Worm (Caenorhabditis elegans) whole organism, late embryonic: Measurements from ENCODE around the gene R03G5.6.

ENCODE experiments used
- C38D4.7 ChIP-seq: fragments of 200-800 bp; sonication (Bioruptor generic); optimal IDR thresholded peaks from 2 replicates; lab custom pipeline; 2018; ENCODE audit warnings: mild to moderate bottlenecking, missing genetic modification characterization, moderate library complexity, missing compliant biosample characterization
- K02D7.2 ChIP-seq: sonication (generic microtip); optimal IDR thresholded peaks from 2 replicates; lab custom pipeline; 2017; ENCODE audit warnings: mild to moderate bottlenecking, missing genetic modification characterization, missing compliant biosample characterization
- K09A11.1 ChIP-seq: sonication (generic microtip); optimal IDR thresholded peaks from 2 replicates; lab custom pipeline; 2017; ENCODE audit warnings: antibody characterized with exemption, mild to moderate bottlenecking, missing genetic modification characterization, missing compliant biosample characterization; ENCODE audit not compliant: insufficient read depth
- Y22D7AL.16 ChIP-seq: sonication (generic microtip); optimal IDR thresholded peaks from 2 replicates; lab custom pipeline; 2016; ENCODE audit warnings: missing genetic modification characterization, missing compliant biosample characterization
- ahr-1 ChIP-seq: sonication (generic microtip); optimal IDR thresholded peaks from 2 replicates; lab custom pipeline; 2016; ENCODE audit warnings: missing genetic modification characterization, missing compliant biosample characterization
- ama-1 ChIP-seq: fragments of 150-350 bp; optimal IDR thresholded peaks from 2 replicates; lab custom pipeline; 2014
- ceh-19 ChIP-seq: fragments of 200-800 bp; sonication (Bioruptor generic); optimal IDR thresholded peaks from 2 replicates; lab custom pipeline; 2018; ENCODE audit warnings: mild to moderate bottlenecking, missing genetic modification characterization, missing compliant biosample characterization
- ceh-22 ChIP-seq: sonication (generic microtip); optimal IDR thresholded peaks from 2 replicates; lab custom pipeline; 2017; ENCODE audit warnings: missing biosample characterization, missing genetic modification characterization
- ceh-24 ChIP-seq: sonication (generic microtip); optimal IDR thresholded peaks from 2 replicates; lab custom pipeline; 2016; ENCODE audit warnings: mild to moderate bottlenecking, missing genetic modification characterization, missing compliant biosample characterization
- ceh-45 ChIP-seq: fragments of 200-800 bp; sonication (Bioruptor generic); IDR thresholded peaks from 2 replicates; pipeline ENCODE4 v1.3.6; 2022; ENCODE audit warnings: missing genetic modification reagents, missing genetic modification characterization, missing compliant biosample characterization
- ceh-48 ChIP-seq: sonication (generic microtip); optimal IDR thresholded peaks from 2 replicates; lab custom pipeline; 2016; ENCODE audit warnings: missing genetic modification characterization, inconsistent platforms, missing compliant biosample characterization
- ceh-6 ChIP-seq: fragments of 200-800 bp; sonication (Bioruptor generic); optimal IDR thresholded peaks from 2 replicates; lab custom pipeline; 2018; ENCODE audit warnings: mild to moderate bottlenecking, missing genetic modification characterization, missing compliant biosample characterization
- ceh-9 ChIP-seq: sonication (generic microtip); optimal IDR thresholded peaks from 2 replicates; lab custom pipeline; 2016; ENCODE audit warnings: mild to moderate bottlenecking, missing genetic modification characterization, inconsistent platforms, missing compliant biosample characterization
- dmd-4 ChIP-seq: sonication (generic microtip); optimal IDR thresholded peaks from 2 replicates; lab custom pipeline; 2016; ENCODE audit warnings: borderline replicate concordance, missing genetic modification characterization, missing compliant biosample characterization
- elt-4 ChIP-seq: sonication (generic microtip); optimal IDR thresholded peaks from 2 replicates; lab custom pipeline; 2016; ENCODE audit warnings: missing genetic modification characterization, missing compliant biosample characterization
- eyg-1 ChIP-seq: sonication (generic microtip); optimal IDR thresholded peaks from 2 replicates; lab custom pipeline; 2016; ENCODE audit warnings: missing genotype, missing genetic modification characterization, missing compliant biosample characterization
- fax-1 ChIP-seq: sonication (generic microtip); optimal IDR thresholded peaks from 2 replicates; lab custom pipeline; 2016; ENCODE audit warnings: missing genotype, missing genetic modification characterization, missing compliant biosample characterization
- gmeb-2 ChIP-seq: sonication (generic microtip); optimal IDR thresholded peaks from 2 replicates; lab custom pipeline; 2016; ENCODE audit warnings: missing genetic modification characterization, inconsistent platforms, missing compliant biosample characterization
- hlh-13 ChIP-seq: fragments of 200-800 bp; sonication (Bioruptor generic); optimal IDR thresholded peaks from 2 replicates; lab custom pipeline; 2018; ENCODE audit warnings: mild to moderate bottlenecking, missing genetic modification characterization, missing compliant biosample characterization
- hlh-30 ChIP-seq: sonication (generic microtip); optimal IDR thresholded peaks from 2 replicates; lab custom pipeline; 2017; ENCODE audit warnings: antibody characterized with exemption, missing genetic modification characterization, missing compliant biosample characterization; ENCODE audit not compliant: insufficient read depth
- hlh-8 ChIP-seq: sonication (generic microtip); optimal IDR thresholded peaks from 2 replicates; lab custom pipeline; 2016; ENCODE audit warnings: missing genotype, missing genetic modification characterization, missing compliant biosample characterization
- lin-11 ChIP-seq: fragments of 200-800 bp; sonication (Bioruptor generic); optimal IDR thresholded peaks from 2 replicates; lab custom pipeline; 2018; ENCODE audit warnings: mild to moderate bottlenecking, missing genetic modification characterization, missing compliant biosample characterization
- mec-3 ChIP-seq: sonication (generic microtip); optimal IDR thresholded peaks from 2 replicates; lab custom pipeline; 2016; ENCODE audit warnings: borderline replicate concordance, missing genetic modification characterization, missing compliant biosample characterization
- nfya-1 ChIP-seq: sonication (generic microtip); optimal IDR thresholded peaks from 2 replicates; lab custom pipeline; 2017; ENCODE audit warnings: missing genetic modification characterization, mild to moderate bottlenecking, missing compliant biosample characterization, antibody characterized with exemption, moderate library complexity
- nhr-11 ChIP-seq: fragments of 150-350 bp; optimal IDR thresholded peaks from 2 replicates; lab custom pipeline; 2014; ENCODE audit warnings: missing biosample characterization, missing genetic modification characterization
- odd-2 ChIP-seq: sonication (generic microtip); optimal IDR thresholded peaks from 2 replicates; lab custom pipeline; 2017; ENCODE audit warnings: antibody characterized with exemption, mild to moderate bottlenecking, missing genetic modification characterization, missing compliant biosample characterization
- pag-3 ChIP-seq: sonication (generic microtip); optimal IDR thresholded peaks from 2 replicates; lab custom pipeline; 2016; ENCODE audit warnings: missing compliant biosample characterization, missing genetic modification characterization, borderline replicate concordance
- pat-9 ChIP-seq: fragments of 200-800 bp; sonication (Bioruptor generic); optimal IDR thresholded peaks from 2 replicates; lab custom pipeline; 2018; ENCODE audit warnings: mild to moderate bottlenecking, missing genetic modification characterization, moderate library complexity, missing compliant biosample characterization
- pax-1 ChIP-seq: fragments of 150-350 bp; optimal IDR thresholded peaks from 2 replicates; lab custom pipeline; 2014; ENCODE audit warnings: missing biosample characterization, missing genetic modification characterization
- pha-4 ChIP-seq: fragments of 150-350 bp; optimal IDR thresholded peaks from 2 replicates; lab custom pipeline; 2018; ENCODE audit warnings: missing biosample characterization, missing genetic modification reagents, missing genetic modification characterization
- pqm-1 ChIP-seq: sonication (generic microtip); optimal IDR thresholded peaks from 2 replicates; lab custom pipeline; 2016; ENCODE audit warnings: missing genetic modification characterization, missing compliant biosample characterization
- rnt-1 ChIP-seq: sonication (generic microtip); optimal IDR thresholded peaks from 2 replicates; lab custom pipeline; 2016; ENCODE audit warnings: missing genetic modification characterization, missing compliant biosample characterization
- sdc-2 ChIP-seq: sonication (generic microtip); optimal IDR thresholded peaks from 2 replicates; lab custom pipeline; 2016; ENCODE audit warnings: missing genotype, missing genetic modification characterization, missing compliant biosample characterization
- sox-2 ChIP-seq: fragments of 200-800 bp; sonication (Bioruptor generic); IDR thresholded peaks from 2 replicates; pipeline ENCODE4 v1.3.6; 2022; ENCODE audit warnings: missing genetic modification reagents, missing genetic modification characterization, missing compliant biosample characterization
- ttx-3 ChIP-seq: sonication (generic microtip); optimal IDR thresholded peaks from 2 replicates; lab custom pipeline; 2016; ENCODE audit warnings: missing genetic modification reagents, missing genetic modification characterization, missing compliant biosample characterization
- unc-55 ChIP-seq: sonication (generic microtip); optimal IDR thresholded peaks from 2 replicates; lab custom pipeline; 2017; ENCODE audit warnings: missing biosample characterization, missing genetic modification reagents, missing genetic modification characterization
- unc-86 ChIP-seq: sonication (generic microtip); optimal IDR thresholded peaks from 2 replicates; lab custom pipeline; 2016; ENCODE audit warnings: missing genetic modification characterization, missing compliant biosample characterization

R03G5.6 gene

DNA sequence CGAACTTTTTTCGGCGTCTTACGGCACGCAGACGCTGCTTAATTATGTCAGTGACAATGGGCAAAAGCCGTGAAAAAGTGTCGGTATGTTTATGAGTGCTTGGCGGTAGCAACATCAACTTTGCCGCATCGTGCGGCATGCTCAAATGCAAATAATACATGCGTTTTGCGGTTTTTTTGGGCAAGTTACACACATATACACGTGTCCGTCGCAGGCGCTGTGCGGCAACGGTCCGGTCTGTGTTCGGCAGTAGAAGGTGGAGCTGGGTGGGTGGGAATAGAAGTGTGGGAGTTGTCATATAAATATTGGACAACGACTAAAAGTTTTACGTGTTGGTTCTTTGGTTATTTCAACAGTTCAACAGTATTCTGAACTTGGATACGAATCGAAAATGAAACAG lies 25.5 kb upstream of the R03G5.6 start, which contains the start of gene idpp-11:
Gene idpp-11, plus strand, starts transcription at position 301 of the 400 bp plus-strand sequence.
- no peak for TF ChIP-seq rnt-1
- TF ChIP-seq ceh-19 (GFP tag; lab: Kevin White, UChicago) = no peak
- TF ChIP-seq hlh-8 (tag; lab: Kevin White, UChicago) = no peak
- TF ChIP-seq sdc-2 (tag; lab: Kevin White, UChicago) = no peak
- no peak for TF ChIP-seq ceh-45 (GFP tag; lab: Robert Waterston, UW)
- no peak for TF ChIP-seq elt-4
- no peak for TF ChIP-seq ceh-22 (tag; lab: Kevin White, UChicago)
- no peak for TF ChIP-seq odd-2 (tag; lab: Kevin White, UChicago)
- TF ChIP-seq pag-3 (tag; lab: Kevin White, UChicago) = no peak
- no peak for TF ChIP-seq dmd-4 (tag; lab: Kevin White, UChicago)
- no peak for TF ChIP-seq C38D4.7

DNA sequence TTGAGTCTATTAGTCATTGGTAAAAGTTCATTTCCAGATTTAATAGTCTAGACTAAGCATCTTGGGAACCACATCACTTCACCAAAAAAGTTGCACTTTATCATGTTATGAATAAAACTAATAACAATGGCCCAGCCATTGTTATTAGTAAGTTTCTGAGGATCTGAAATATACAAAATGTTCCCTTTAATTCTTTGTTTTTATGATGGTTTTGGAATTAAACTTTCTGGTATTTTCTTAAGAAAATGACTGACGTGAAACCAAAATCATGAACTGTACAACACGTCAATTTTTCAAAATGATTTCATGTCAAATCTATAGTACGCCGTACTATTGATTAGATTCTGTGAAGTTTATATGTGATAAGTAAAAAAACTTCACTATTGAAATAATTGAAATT lies 23.3 kb upstream of the R03G5.6 start:
- TF ChIP-seq ceh-48 (tag; lab: Kevin White, UChicago) (no peak), unc-86 (no peak), ceh-9 (tag; lab: Kevin White, UChicago) (no peak), unc-55 (GFP tag; lab: Kevin White, UChicago) (no peak), hlh-13 (GFP tag; lab: Kevin White, UChicago) (no peak), eyg-1 (no peak), ahr-1 (tag; lab: Kevin White, UChicago) (no peak), elt-4 (no peak), pha-4 (tag; lab: Kevin White, UChicago) (no peak), pqm-1 (no peak), nhr-11 (no peak), mec-3 (tag; lab: Kevin White, UChicago) (no peak), nfya-1 (tag; lab: Kevin White, UChicago) (no peak)

DNA sequence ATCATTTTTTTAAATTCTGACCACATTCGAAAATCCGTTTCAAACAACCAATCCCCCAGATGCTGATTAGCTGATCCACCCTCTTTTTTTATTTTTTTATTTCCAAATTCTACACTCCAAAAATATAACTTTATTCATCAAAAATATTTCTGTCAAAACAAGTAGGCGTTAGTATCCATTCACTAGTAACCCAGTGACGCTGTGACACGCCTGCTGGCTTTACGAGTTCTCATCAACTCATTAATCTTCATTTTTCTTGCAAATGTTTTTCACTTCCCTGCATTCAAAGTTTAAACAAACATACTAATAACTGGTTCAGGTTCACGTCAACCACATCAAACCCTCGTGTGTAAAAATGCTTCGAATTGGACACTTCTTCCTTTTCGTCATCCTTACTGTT lies 21.9 kb upstream of the R03G5.6 start, which contains the start of gene nlp-101:
Gene nlp-101, plus strand, starts transcription at position 301 of the 400 bp plus-strand sequence.
- TF ChIP-seq hlh-8 (tag; lab: Kevin White, UChicago) = no peak
- TF ChIP-seq K09A11.1 (tag; lab: Kevin White, UChicago) = no peak

DNA sequence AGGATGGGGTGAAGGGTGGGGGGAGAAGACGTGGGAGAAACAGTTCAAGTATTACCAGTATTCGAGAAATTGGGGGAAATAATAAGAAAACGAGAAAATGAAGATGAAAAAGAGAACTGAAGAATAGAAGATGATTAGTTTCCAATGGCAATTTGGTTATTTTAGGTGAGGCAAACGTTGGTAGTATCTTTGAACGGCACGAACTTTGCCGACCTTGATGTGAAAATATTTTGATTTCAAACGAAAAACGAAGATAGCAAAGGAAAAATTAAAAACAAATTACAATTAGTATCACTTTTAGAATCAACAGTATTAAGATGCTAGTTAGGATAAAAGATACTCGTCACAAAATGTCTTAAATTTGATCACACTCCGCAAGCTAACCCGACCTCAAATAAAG lies 17.4 kb upstream of the R03G5.6 start, which contains the start of gene sul-3:
Gene sul-3, minus strand, starts transcription at position 101 of the 400 bp plus-strand sequence.
- TF ChIP-seq eyg-1 = no peak
- TF ChIP-seq ceh-24 (tag; lab: Kevin White, UChicago) = no peak
- no peak for TF ChIP-seq gmeb-2 (tag; lab: Kevin White, UChicago)
- no peak for TF ChIP-seq fax-1
- no peak for TF ChIP-seq rnt-1
- TF ChIP-seq Y22D7AL.16 (tag; lab: Kevin White, UChicago) = no peak
- TF ChIP-seq pax-1 (tag; lab: Kevin White, UChicago) = no peak
- TF ChIP-seq ama-1 (lab: Kevin White, UChicago) = no peak
- no peak for TF ChIP-seq nfya-1 (tag; lab: Kevin White, UChicago)
- TF ChIP-seq ceh-19 (GFP tag; lab: Kevin White, UChicago) = no peak
- TF ChIP-seq lin-11 (tag; lab: Kevin White, UChicago) = no peak
- no peak for TF ChIP-seq sox-2 (GFP tag; lab: Robert Waterston, UW)
- TF ChIP-seq, all 69 proteins: peak for 0

DNA sequence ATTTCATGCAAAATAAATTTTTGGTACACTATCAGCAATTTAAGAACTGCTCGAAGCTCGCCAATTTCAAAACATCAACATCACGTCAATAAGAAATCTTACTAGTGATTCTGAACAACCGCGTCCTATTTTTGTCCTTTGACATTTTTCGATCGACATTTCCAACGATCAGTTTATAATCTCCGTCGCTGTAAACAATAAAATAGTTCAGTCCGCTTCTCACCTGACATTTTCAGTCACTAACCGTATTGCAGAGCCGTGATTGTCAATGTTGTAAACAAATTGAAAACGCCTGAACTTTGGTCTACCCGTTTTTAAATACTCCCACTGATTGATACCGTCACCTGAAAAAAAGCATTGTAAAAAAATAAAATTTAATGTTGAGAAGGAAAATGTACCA lies 11.3 kb upstream of the R03G5.6 start:
- TF ChIP-seq pat-9 (tag; lab: Kevin White, UChicago) (no peak), ttx-3 (tag; lab: Kevin White, UChicago) (no peak), elt-4 (no peak), ceh-22 (tag; lab: Kevin White, UChicago) (no peak), hlh-30 (tag; lab: Kevin White, UChicago) (no peak), fax-1 (no peak), pag-3 (tag; lab: Kevin White, UChicago) (no peak), ceh-6 (GFP tag; lab: Kevin White, UChicago) (no peak), K02D7.2 (tag; lab: Kevin White, UChicago) (no peak)
